Fruit fly (Drosophila melanogaster): ENCODE measurements around the gene eyg.

The eyg gene

DNA sequence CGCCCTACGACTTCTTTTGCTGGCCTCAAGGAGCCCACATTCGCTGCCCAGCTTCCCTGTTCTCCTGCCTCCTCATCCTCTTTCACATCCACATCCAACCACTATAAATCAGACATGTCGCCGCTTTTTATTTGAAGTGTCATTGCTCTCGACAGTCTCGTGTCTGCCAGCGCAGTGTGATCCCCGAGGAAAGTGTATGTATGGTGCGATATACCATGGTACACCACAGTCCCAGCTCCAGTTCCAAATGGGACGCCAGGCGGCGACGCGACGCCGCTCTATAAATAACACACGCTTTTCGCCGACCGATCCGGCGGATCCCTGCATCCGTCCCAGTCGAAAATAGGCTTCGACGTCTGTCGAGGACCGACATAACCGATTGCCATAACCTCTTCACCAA is 10.4 kb upstream of the eyg start:
- TF ChIP-seq CG2199 (GFP tag; IDR thresholded peaks at IDR 0.05) (peak; percentile 71; the same call in 1 of the 3 replicates), ERR (GFP tag; optimal IDR thresholded peaks at IDR 0.05) (no peak), Med (GFP tag) (peak; percentile 12), Ets65A (GFP tag) (peak; percentile 63), D19A (tag; optimal IDR thresholded peaks at IDR 0.05) (peak; percentile 67)

DNA sequence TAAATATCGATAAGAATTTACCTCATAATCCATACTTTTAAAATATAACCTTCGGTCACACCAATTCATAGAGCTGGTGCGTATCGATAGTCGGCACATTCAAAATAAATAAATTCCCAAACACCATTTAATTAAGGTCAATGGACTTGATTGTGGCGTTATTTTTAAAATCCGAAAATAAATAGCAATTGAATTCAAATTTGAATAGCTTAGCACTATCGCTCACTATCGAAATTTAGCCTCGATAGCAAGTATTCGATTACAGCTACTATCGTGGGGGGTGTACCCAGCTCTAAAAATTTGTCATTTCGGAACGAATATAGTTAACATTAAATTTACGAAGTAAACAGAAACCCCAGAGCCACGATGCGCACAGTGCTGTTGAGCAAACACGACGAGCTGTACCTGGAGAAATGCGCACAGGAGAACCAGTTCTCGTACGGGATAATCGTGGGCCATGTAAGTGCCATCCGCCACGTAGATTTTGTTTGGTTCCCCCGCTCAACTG is 3.7 kb upstream of the eyg start, which contains the start of gene CG10616:
Gene CG10616, plus strand, starts transcription at position 258 of the 508 bp plus-strand sequence.
- TF ChIP-seq p53 (GFP tag; optimal IDR thresholded peaks at IDR 0.05) (no peak), inv (GFP tag; IDR thresholded peaks at IDR 0.05; ENCODE audit: partially characterized antibody) (peak; percentile 93), tll (GFP tag; optimal IDR thresholded peaks at IDR 0.05) (no peak), CG34224 (GFP tag; IDR thresholded peaks at IDR 0.05; ENCODE audit: partially characterized antibody) (peak; percentile 86; the same call in 2 of the 3 replicates), CG3847 (GFP tag; IDR thresholded peaks at IDR 0.05) (0 out of 2 replicates have a peak, but pooled peaks have one; percentile 13), CG17829 (tag; optimal IDR thresholded peaks at IDR 0.05) (peak; percentile 17), bigmax (GFP tag; optimal IDR thresholded peaks at IDR 0.05) (no peak), CG3995 (GFP tag; optimal IDR thresholded peaks at IDR 0.05) (peak; percentile 35), CG10267 (tag; optimal IDR thresholded peaks at IDR 0.05) (peak; percentile 63), tna (GFP tag; IDR thresholded peaks at IDR 0.05; ENCODE audit: partially characterized antibody) (peak; percentile 71), sug (tag; optimal IDR thresholded peaks at IDR 0.05) (peak; percentile 69), CG12391 (tag; optimal IDR thresholded peaks at IDR 0.05) (peak; percentile 31), sna (GFP tag; IDR thresholded peaks at IDR 0.05; ENCODE audit: partially characterized antibody) (peak; percentile 98), Ets65A (GFP tag) (peak; percentile 35), dpn (GFP tag; optimal IDR thresholded peaks at IDR 0.05) (peak in 1 of 2 experiments; percentile 18), HLH4C (GFP tag; IDR thresholded peaks at IDR 0.05; ENCODE audit: partially characterized antibody) (peak; percentile 94), Opbp (GFP tag; IDR thresholded peaks at IDR 0.05; ENCODE audit: partially characterized antibody) (peak; percentile 83), E2f2 (GFP tag; IDR thresholded peaks at IDR 0.05) (peak; percentile 70), CG2712 (tag; optimal IDR thresholded peaks at IDR 0.05) (peak; percentile 37), CG5953 (GFP tag; IDR thresholded peaks at IDR 0.05) (no peak), Atf-2 (GFP tag; optimal IDR thresholded peaks at IDR 0.05) (no peak), bbx (GFP tag; IDR thresholded peaks at IDR 0.05; ENCODE audit: partially characterized antibody) (peak; percentile 83; the same call in 1 of the 2 replicates), sens (GFP tag) (peak; percentile 65), CG2129 (GFP tag; IDR thresholded peaks at IDR 0.05; ENCODE audit: partially characterized antibody) (peak; percentile 95), CG17186 (GFP tag; optimal IDR thresholded peaks at IDR 0.05) (no peak), CG9797 (GFP tag; optimal IDR thresholded peaks at IDR 0.05) (peak; percentile 66), CG13287 (GFP tag; IDR thresholded peaks at IDR 0.05; ENCODE audit: partially characterized antibody) (peak; percentile 98), CG7357 (GFP tag; IDR thresholded peaks at IDR 0.05) (0 out of 3 replicates have a peak, but pooled peaks have one; percentile 10), Dp (GFP tag; optimal IDR thresholded peaks at IDR 0.05) (peak; percentile 68), CG11085 (GFP tag; IDR thresholded peaks at IDR 0.05) (no peak), CG14710 (tag; optimal IDR thresholded peaks at IDR 0.05) (peak; percentile 76), nerfin-2 (GFP tag; IDR thresholded peaks at IDR 0.05; ENCODE audit: partially characterized antibody) (peak; percentile 92), Sry-δ (GFP tag; optimal IDR thresholded peaks at IDR 0.05) (peak; percentile 97), Myb (GFP tag; optimal IDR thresholded peaks at IDR 0.05) (peak; percentile 96), gro (GFP tag; optimal IDR thresholded peaks at IDR 0.05) (no peak), CG11504 (tag; optimal IDR thresholded peaks at IDR 0.05) (no peak), mld (GFP tag; IDR thresholded peaks at IDR 0.05; ENCODE audit: partially characterized antibody) (peak; percentile 79; the same call in 2 of the 3 replicates), salm (tag; optimal IDR thresholded peaks at IDR 0.05) (no peak), amos (GFP tag; IDR thresholded peaks at IDR 0.05; ENCODE audit: partially characterized antibody) (peak; percentile 86), Rx (GFP tag; IDR thresholded peaks at IDR 0.05) (no peak), BEAF-32 (GFP tag; optimal IDR thresholded peaks at IDR 0.05) (peak; percentile 91), CG33213 (GFP tag; optimal IDR thresholded peaks at IDR 0.05) (peak; percentile 28), stwl (tag; optimal IDR thresholded peaks at IDR 0.05) (peak; percentile 85)
